Worm (Caenorhabditis elegans) whole organism, late embryonic: Measurements from ENCODE around the gene lec-7.

ENCODE experiments used
- F13H6.1 ChIP-seq: sonication (generic microtip); optimal IDR thresholded peaks from 2 replicates; lab custom pipeline; 2016; ENCODE audit warnings: missing genetic modification characterization, missing compliant biosample characterization
- K02D7.2 ChIP-seq: sonication (generic microtip); optimal IDR thresholded peaks from 2 replicates; lab custom pipeline; 2017; ENCODE audit warnings: mild to moderate bottlenecking, missing genetic modification characterization, missing compliant biosample characterization
- K09A11.1 ChIP-seq: sonication (generic microtip); optimal IDR thresholded peaks from 2 replicates; lab custom pipeline; 2017; ENCODE audit warnings: antibody characterized with exemption, mild to moderate bottlenecking, missing genetic modification characterization, missing compliant biosample characterization; ENCODE audit not compliant: insufficient read depth
- T23F11.4 ChIP-seq: fragments of 200-800 bp; sonication (Bioruptor generic); optimal IDR thresholded peaks from 2 replicates; lab custom pipeline; 2018; ENCODE audit warnings: mild to moderate bottlenecking, missing genetic modification characterization, missing compliant biosample characterization
- Y22D7AL.16 ChIP-seq: sonication (generic microtip); optimal IDR thresholded peaks from 2 replicates; lab custom pipeline; 2016; ENCODE audit warnings: missing genetic modification characterization, missing compliant biosample characterization
- ceh-14 ChIP-seq: sonication (generic microtip); optimal IDR thresholded peaks from 2 replicates; lab custom pipeline; 2016; ENCODE audit warnings: missing genotype, missing genetic modification characterization, missing compliant biosample characterization
- ceh-18 ChIP-seq: sonication (generic microtip); optimal IDR thresholded peaks from 2 replicates; lab custom pipeline; 2016; ENCODE audit warnings: missing genetic modification characterization, missing compliant biosample characterization
- ceh-2 ChIP-seq: sonication (generic microtip); optimal IDR thresholded peaks from 2 replicates; lab custom pipeline; 2016; ENCODE audit warnings: missing genotype, missing genetic modification characterization, missing compliant biosample characterization
- ceh-22 ChIP-seq: sonication (generic microtip); optimal IDR thresholded peaks from 2 replicates; lab custom pipeline; 2017; ENCODE audit warnings: missing biosample characterization, missing genetic modification characterization
- ceh-30 ChIP-seq: fragments of 150-350 bp; optimal IDR thresholded peaks from 2 replicates; lab custom pipeline; 2014; ENCODE audit warnings: missing biosample characterization, missing genetic modification characterization
- ceh-31 ChIP-seq: sonication (generic microtip); optimal IDR thresholded peaks from 2 replicates; lab custom pipeline; 2016; ENCODE audit warnings: missing genetic modification characterization, missing compliant biosample characterization
- ceh-34 ChIP-seq: sonication (generic microtip); optimal IDR thresholded peaks from 2 replicates; lab custom pipeline; 2016; ENCODE audit warnings: mild to moderate bottlenecking, missing genetic modification characterization, missing compliant biosample characterization
- ceh-45 ChIP-seq: fragments of 200-800 bp; sonication (Bioruptor generic); IDR thresholded peaks from 2 replicates; pipeline ENCODE4 v1.3.6; 2022; ENCODE audit warnings: missing genetic modification reagents, missing genetic modification characterization, missing compliant biosample characterization
- ceh-48 ChIP-seq: sonication (generic microtip); optimal IDR thresholded peaks from 2 replicates; lab custom pipeline; 2016; ENCODE audit warnings: missing genetic modification characterization, inconsistent platforms, missing compliant biosample characterization
- ceh-9 ChIP-seq: sonication (generic microtip); optimal IDR thresholded peaks from 2 replicates; lab custom pipeline; 2016; ENCODE audit warnings: mild to moderate bottlenecking, missing genetic modification characterization, inconsistent platforms, missing compliant biosample characterization
- dmd-4 ChIP-seq: sonication (generic microtip); optimal IDR thresholded peaks from 2 replicates; lab custom pipeline; 2016; ENCODE audit warnings: borderline replicate concordance, missing genetic modification characterization, missing compliant biosample characterization
- dve-1 ChIP-seq: sonication (generic microtip); optimal IDR thresholded peaks from 2 replicates; lab custom pipeline; 2017; ENCODE audit warnings: antibody characterized with exemption, mild to moderate bottlenecking, missing genetic modification characterization, missing compliant biosample characterization
- elt-2 ChIP-seq: sonication (generic microtip); optimal IDR thresholded peaks from 2 replicates; lab custom pipeline; 2016; ENCODE audit warnings: missing genetic modification reagents, missing genetic modification characterization, missing compliant biosample characterization
- fkh-6 ChIP-seq: sonication (generic microtip); optimal IDR thresholded peaks from 2 replicates; lab custom pipeline; 2016; ENCODE audit warnings: missing genetic modification characterization, missing compliant biosample characterization
- gmeb-2 ChIP-seq: sonication (generic microtip); optimal IDR thresholded peaks from 2 replicates; lab custom pipeline; 2016; ENCODE audit warnings: missing genetic modification characterization, inconsistent platforms, missing compliant biosample characterization
- hlh-15 ChIP-seq: sonication (generic microtip); optimal IDR thresholded peaks from 2 replicates; lab custom pipeline; 2016; ENCODE audit warnings: missing genetic modification characterization, missing compliant biosample characterization
- hlh-30 ChIP-seq: sonication (generic microtip); optimal IDR thresholded peaks from 2 replicates; lab custom pipeline; 2017; ENCODE audit warnings: antibody characterized with exemption, missing genetic modification characterization, missing compliant biosample characterization; ENCODE audit not compliant: insufficient read depth
- hlh-6 ChIP-seq: sonication (generic microtip); optimal IDR thresholded peaks from 2 replicates; lab custom pipeline; 2016; ENCODE audit warnings: missing genotype, missing genetic modification characterization, missing compliant biosample characterization
- hlh-8 ChIP-seq: sonication (generic microtip); optimal IDR thresholded peaks from 2 replicates; lab custom pipeline; 2016; ENCODE audit warnings: missing genotype, missing genetic modification characterization, missing compliant biosample characterization
- lim-6 ChIP-seq: sonication (generic microtip); optimal IDR thresholded peaks from 2 replicates; lab custom pipeline; 2016; ENCODE audit warnings: missing genetic modification characterization, missing compliant biosample characterization
- nfya-1 ChIP-seq: sonication (generic microtip); optimal IDR thresholded peaks from 2 replicates; lab custom pipeline; 2017; ENCODE audit warnings: missing genetic modification characterization, mild to moderate bottlenecking, missing compliant biosample characterization, antibody characterized with exemption, moderate library complexity
- nhr-11 ChIP-seq: fragments of 150-350 bp; optimal IDR thresholded peaks from 2 replicates; lab custom pipeline; 2014; ENCODE audit warnings: missing biosample characterization, missing genetic modification characterization
- odd-2 ChIP-seq: sonication (generic microtip); optimal IDR thresholded peaks from 2 replicates; lab custom pipeline; 2017; ENCODE audit warnings: antibody characterized with exemption, mild to moderate bottlenecking, missing genetic modification characterization, missing compliant biosample characterization
- pat-9 ChIP-seq: fragments of 200-800 bp; sonication (Bioruptor generic); optimal IDR thresholded peaks from 2 replicates; lab custom pipeline; 2018; ENCODE audit warnings: mild to moderate bottlenecking, missing genetic modification characterization, moderate library complexity, missing compliant biosample characterization
- pax-1 ChIP-seq: fragments of 150-350 bp; optimal IDR thresholded peaks from 2 replicates; lab custom pipeline; 2014; ENCODE audit warnings: missing biosample characterization, missing genetic modification characterization
- pros-1 ChIP-seq: fragments of 150-350 bp; optimal IDR thresholded peaks from 2 replicates; lab custom pipeline; 2014; ENCODE audit warnings: missing biosample characterization, missing genetic modification reagents, missing genetic modification characterization
- ref-2 ChIP-seq: sonication (generic microtip); optimal IDR thresholded peaks from 2 replicates; lab custom pipeline; 2016; ENCODE audit warnings: missing genetic modification characterization, missing compliant biosample characterization
- rnt-1 ChIP-seq: sonication (generic microtip); optimal IDR thresholded peaks from 2 replicates; lab custom pipeline; 2016; ENCODE audit warnings: missing genetic modification characterization, missing compliant biosample characterization
- sdc-2 ChIP-seq: sonication (generic microtip); optimal IDR thresholded peaks from 2 replicates; lab custom pipeline; 2016; ENCODE audit warnings: missing genotype, missing genetic modification characterization, missing compliant biosample characterization
- sox-2 ChIP-seq: fragments of 200-800 bp; sonication (Bioruptor generic); IDR thresholded peaks from 2 replicates; pipeline ENCODE4 v1.3.6; 2022; ENCODE audit warnings: missing genetic modification reagents, missing genetic modification characterization, missing compliant biosample characterization
- tbx-2 ChIP-seq: sonication (generic microtip); optimal IDR thresholded peaks from 2 replicates; lab custom pipeline; 2016; ENCODE audit warnings: missing genetic modification characterization, missing compliant biosample characterization
- tbx-7 ChIP-seq: sonication (generic microtip); optimal IDR thresholded peaks from 2 replicates; lab custom pipeline; 2016; ENCODE audit warnings: missing genotype, missing genetic modification characterization, missing compliant biosample characterization
- unc-3 ChIP-seq, 2 experiments: fragments of 200-800 bp in 1 of 2; sonication (Bioruptor generic) in 1 of 2; sonication (generic microtip) in 1 of 2; conservative IDR thresholded peaks in 1 of 2; optimal IDR thresholded peaks in 1 of 2; 2 replicates each; pipeline versions ENCODE4 v1.3.6 to Lab custom; 2016 to 2022; ENCODE audit warnings: missing compliant biosample characterization in 2 of 2, missing genetic modification characterization in 2 of 2, missing genetic modification reagents in 1 of 2
- unc-42 ChIP-seq: sonication (generic microtip); optimal IDR thresholded peaks from 2 replicates; lab custom pipeline; 2016; ENCODE audit warnings: missing genotype, missing genetic modification characterization, missing compliant biosample characterization
- unc-55 ChIP-seq: sonication (generic microtip); optimal IDR thresholded peaks from 2 replicates; lab custom pipeline; 2017; ENCODE audit warnings: missing biosample characterization, missing genetic modification reagents, missing genetic modification characterization

The lec-7 gene

ce11 chrX:9822606-9823264 lies 29.1 kb upstream of the lec-7 start:
- no peak for TF ChIP-seq nhr-11 (tag; lab: Kevin White, UChicago)
- TF ChIP-seq ceh-2 (tag; lab: Kevin White, UChicago), result peak; percentile 17
- peak; percentile 34 for TF ChIP-seq sdc-2
- TF ChIP-seq pat-9 (tag; lab: Kevin White, UChicago), result no peak
- peak; percentile 55 for TF ChIP-seq tbx-2 (tag; lab: Kevin White, UChicago)
- TF ChIP-seq pros-1 (tag; lab: Kevin White, UChicago), result peak; percentile 39
- TF ChIP-seq ceh-48, result peak; percentile 2
- TF ChIP-seq K02D7.2 (tag; lab: Kevin White, UChicago), result no peak
- TF ChIP-seq ceh-31 (tag; lab: Kevin White, UChicago), result peak; percentile 59
- TF ChIP-seq unc-42, result no peak
- TF ChIP-seq nfya-1, result peak; percentile 65
- TF ChIP-seq ref-2 (tag; lab: Kevin White, UChicago), result peak; percentile 64
- TF ChIP-seq odd-2 (tag; lab: Kevin White, UChicago), result no peak
- TF ChIP-seq pax-1 (tag; lab: Kevin White, UChicago), result no peak
- peak; percentile 3 for TF ChIP-seq unc-55 (GFP tag; lab: Kevin White, UChicago)
- peak; percentile 7 for TF ChIP-seq dve-1 (tag; lab: Kevin White, UChicago)
- TF ChIP-seq fkh-6, result peak; percentile 21

ce11 chrX:9831215-9831614 lies 20.6 kb upstream of the lec-7 start, which contains the start of gene rrc-1:
rrc-1 (minus strand) TSS chrX:9831288.
- TF ChIP-seq elt-2 (no peak), hlh-6 (no peak), ceh-31 (tag; lab: Kevin White, UChicago) (no peak), ceh-18 (no peak), tbx-7 (tag; lab: Kevin White, UChicago) (no peak), hlh-8 (tag; lab: Kevin White, UChicago) (no peak), K09A11.1 (no peak), T23F11.4 (GFP tag; lab: Kevin White, UChicago) (no peak), ceh-9 (tag; lab: Kevin White, UChicago) (no peak), gmeb-2 (tag; lab: Kevin White, UChicago) (no peak), ceh-14 (tag; lab: Kevin White, UChicago) (no peak), unc-3 (GFP tag; conservative IDR thresholded peaks at IDR 0.05; lab: Robert Waterston, UW) (no peak), unc-3 (tag; optimal IDR thresholded peaks at IDR 0.05; lab: Kevin White, UChicago) (no peak), Y22D7AL.16 (tag; lab: Kevin White, UChicago) (no peak), ceh-45 (no peak), ceh-30 (tag; lab: Kevin White, UChicago) (no peak)

ce11 chrX:9832370-9832769 lies 19.5 kb upstream of the lec-7 start:
- TF ChIP-seq F13H6.1 (tag; lab: Kevin White, UChicago), result no peak
- peak; percentile 22 for TF ChIP-seq unc-55 (GFP tag; lab: Kevin White, UChicago)
- TF ChIP-seq ceh-22 (tag; lab: Kevin White, UChicago), result no peak
- TF ChIP-seq rnt-1 (tag; lab: Kevin White, UChicago), result peak; percentile 1
- peak; percentile 47 for TF ChIP-seq nfya-1
- TF ChIP-seq ceh-18, result no peak
- TF ChIP-seq, all 69 proteins: peak for 3

- no peak for TF ChIP-seq hlh-15 (tag; lab: Kevin White, UChicago)
- peak; percentile 34 for TF ChIP-seq unc-55 (GFP tag; lab: Kevin White, UChicago)
- no peak for TF ChIP-seq fkh-6
- no peak for TF ChIP-seq ceh-34 (tag; lab: Kevin White, UChicago)
- TF ChIP-seq dmd-4 (tag; lab: Kevin White, UChicago), result no peak
- no peak for TF ChIP-seq lim-6
- TF ChIP-seq ceh-14 (tag; lab: Kevin White, UChicago), result no peak
- TF ChIP-seq ceh-31 (tag; lab: Kevin White, UChicago), result peak; percentile 64
- TF ChIP-seq sox-2 (GFP tag; lab: Robert Waterston, UW), result no peak
- TF ChIP-seq unc-42, result peak; percentile 87
- peak; percentile 20 for TF ChIP-seq ceh-18
- peak; percentile 95 for TF ChIP-seq hlh-30
- peak; percentile 21 for TF ChIP-seq tbx-2 (tag; lab: Kevin White, UChicago)
- peak; percentile 6 for TF ChIP-seq nfya-1
Observed at ce11 chrX:9837989-9838541, 13.8 kb upstream of the lec-7 start, which contains the start of gene ipla-2. ipla-2 (minus strand) TSS chrX:9838039.
